Worm (Caenorhabditis elegans) whole organism, late embryonic: ENCODE measurements around the gene dlat-2.

Experiments
- ceh-19 ChIP-seq: fragments of 200-800 bp; sonication (Bioruptor generic); optimal IDR thresholded peaks from 2 replicates; lab custom pipeline; 2018; ENCODE audit warnings: mild to moderate bottlenecking, missing genetic modification characterization, missing compliant biosample characterization
- elt-4 ChIP-seq: sonication (generic microtip); optimal IDR thresholded peaks from 2 replicates; lab custom pipeline; 2016; ENCODE audit warnings: missing genetic modification characterization, missing compliant biosample characterization
- nfya-1 ChIP-seq: sonication (generic microtip); optimal IDR thresholded peaks from 2 replicates; lab custom pipeline; 2017; ENCODE audit warnings: missing genetic modification characterization, mild to moderate bottlenecking, missing compliant biosample characterization, antibody characterized with exemption, moderate library complexity
- nhr-11 ChIP-seq: fragments of 150-350 bp; optimal IDR thresholded peaks from 2 replicates; lab custom pipeline; 2014; ENCODE audit warnings: missing biosample characterization, missing genetic modification characterization
- nhr-232 ChIP-seq: sonication (generic microtip); optimal IDR thresholded peaks from 2 replicates; lab custom pipeline; 2016; ENCODE audit warnings: missing genetic modification characterization, missing compliant biosample characterization
- pha-4 ChIP-seq: fragments of 150-350 bp; optimal IDR thresholded peaks from 2 replicates; lab custom pipeline; 2018; ENCODE audit warnings: missing biosample characterization, missing genetic modification reagents, missing genetic modification characterization
- sox-2 ChIP-seq: fragments of 200-800 bp; sonication (Bioruptor generic); IDR thresholded peaks from 2 replicates; pipeline ENCODE4 v1.3.6; 2022; ENCODE audit warnings: missing genetic modification reagents, missing genetic modification characterization, missing compliant biosample characterization
- ttx-3 ChIP-seq: sonication (generic microtip); optimal IDR thresholded peaks from 2 replicates; lab custom pipeline; 2016; ENCODE audit warnings: missing genetic modification reagents, missing genetic modification characterization, missing compliant biosample characterization
- unc-55 ChIP-seq: sonication (generic microtip); optimal IDR thresholded peaks from 2 replicates; lab custom pipeline; 2017; ENCODE audit warnings: missing biosample characterization, missing genetic modification reagents, missing genetic modification characterization
- ztf-16 ChIP-seq: sonication (generic microtip); optimal IDR thresholded peaks from 2 replicates; lab custom pipeline; 2017; ENCODE audit warnings: missing genetic modification characterization, missing compliant biosample characterization

DNA sequence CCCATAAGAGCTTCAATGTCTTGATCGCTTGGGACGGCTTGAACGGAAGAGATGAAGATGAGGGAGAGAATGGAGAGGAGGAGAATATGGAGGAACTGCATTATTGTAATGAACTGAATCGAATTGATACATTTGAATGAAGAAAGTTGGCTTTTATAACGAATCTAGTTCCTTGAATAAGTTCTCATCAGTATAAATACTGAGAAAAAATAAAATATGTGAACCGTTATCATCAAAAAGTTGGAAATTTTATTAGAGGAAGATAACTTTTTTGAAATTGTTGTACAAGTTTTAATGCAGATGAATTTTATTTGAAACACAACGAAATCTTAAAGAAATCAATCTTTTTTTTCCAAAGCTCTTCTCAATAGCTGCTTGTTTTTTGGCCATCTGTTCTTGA, 26.6 kb downstream of the dlat-2 start, which contains the start of gene T02D1.7:
- TF ChIP-seq ttx-3 (no peak), nhr-232 (tag; lab: Kevin White, UChicago) (no peak), pha-4 (tag; lab: Kevin White, UChicago) (no peak), ztf-16 (tag; lab: Kevin White, UChicago) (no peak), unc-55 (GFP tag; lab: Kevin White, UChicago) (no peak), ceh-19 (GFP tag; lab: Kevin White, UChicago) (no peak), elt-4 (tag; lab: Kevin White, UChicago) (no peak), nfya-1 (no peak), sox-2 (GFP tag; lab: Robert Waterston, UW) (no peak), nhr-11 (tag; lab: Kevin White, UChicago) (no peak)
